Worm (Caenorhabditis elegans) whole organism, L4 larva: ENCODE data around the gene F40F8.11.

Experiments
- F37D6.2 ChIP-seq: sonication (generic microtip); optimal IDR thresholded peaks from 2 replicates; lab custom pipeline; 2016; ENCODE audit warnings: mild to moderate bottlenecking, missing genetic modification characterization, missing compliant biosample characterization
- F49E8.2 ChIP-seq: sonication (generic microtip); optimal IDR thresholded peaks from 2 replicates; lab custom pipeline; 2016; ENCODE audit warnings: missing compliant biosample characterization, mild to moderate bottlenecking, missing genetic modification characterization, borderline replicate concordance
- T20F7.1 ChIP-seq: fragments of 200-800 bp; sonication (Bioruptor generic); optimal IDR thresholded peaks from 2 replicates; lab custom pipeline; 2018; ENCODE audit warnings: mild to moderate bottlenecking, missing genetic modification characterization, missing compliant biosample characterization
- T26A8.4 ChIP-seq: fragments of 200-800 bp; sonication (Bioruptor generic); IDR thresholded peaks from 2 replicates; pipeline ENCODE4 v1.3.6; 2022; ENCODE audit warnings: missing genetic modification characterization, missing compliant biosample characterization
- Y48G9A.11 ChIP-seq: fragments of 200-800 bp; sonication (Bioruptor generic); IDR thresholded peaks from 2 replicates; pipeline ENCODE4 v1.3.6; 2022; ENCODE audit warnings: missing genetic modification reagents, missing genetic modification characterization, missing compliant biosample characterization
- Y5F2A.4 ChIP-seq: fragments of 200-800 bp; sonication (Bioruptor generic); optimal IDR thresholded peaks from 2 replicates; lab custom pipeline; 2018; ENCODE audit warnings: mild to moderate bottlenecking, missing genetic modification characterization, missing compliant biosample characterization
- ZK546.5 ChIP-seq, 2 experiments: sonication (generic microtip); optimal IDR thresholded peaks; 2 replicates each; lab custom pipeline; 2017; ENCODE audit warnings: missing biosample characterization in 2 of 2, missing genetic modification characterization in 2 of 2
- aly-2 ChIP-seq: sonication (generic microtip); optimal IDR thresholded peaks from 2 replicates; lab custom pipeline; 2018; ENCODE audit warnings: missing biosample characterization, missing genetic modification characterization
- arid-1 ChIP-seq: fragments of 200-800 bp; sonication (Bioruptor generic); conservative IDR thresholded peaks from 2 replicates; pipeline ENCODE4 v1.3.6; 2022; ENCODE audit warnings: missing genetic modification reagents, missing genetic modification characterization, missing compliant biosample characterization
- ceh-20 ChIP-seq: fragments of 200-800 bp; sonication (Bioruptor generic); IDR thresholded peaks from 2 replicates; pipeline ENCODE4 v1.3.6; 2022; ENCODE audit warnings: missing genetic modification reagents, missing genetic modification characterization, missing compliant biosample characterization
- ceh-82 ChIP-seq: sonication (generic microtip); optimal IDR thresholded peaks from 2 replicates; lab custom pipeline; 2017; ENCODE audit warnings: missing biosample characterization, missing genetic modification characterization
- daf-16 ChIP-seq, 3 experiments: sonication (generic microtip); optimal IDR thresholded peaks; 2 replicates each; lab custom pipeline; 2016 to 2017; ENCODE audit warnings: missing genetic modification characterization in 3 of 3, missing genetic modification reagents in 3 of 3, mild to moderate bottlenecking in 2 of 3, missing compliant biosample characterization in 2 of 3, missing biosample characterization in 1 of 3, moderate library complexity in 1 of 3
- daf-8 ChIP-seq: fragments of 200-800 bp; sonication (Bioruptor generic); IDR thresholded peaks from 2 replicates; pipeline ENCODE4 v1.3.6; 2022; ENCODE audit warnings: missing genetic modification characterization, missing compliant biosample characterization
- dve-1 ChIP-seq: sonication (generic microtip); optimal IDR thresholded peaks from 2 replicates; lab custom pipeline; 2017; ENCODE audit warnings: antibody characterized with exemption, mild to moderate bottlenecking, missing genetic modification characterization, missing compliant biosample characterization; ENCODE audit not compliant: insufficient read depth
- fkh-10 ChIP-seq: fragments of 150-350 bp; optimal IDR thresholded peaks from 2 replicates; lab custom pipeline; 2014; ENCODE audit warnings: missing biosample characterization, missing genetic modification reagents, missing genetic modification characterization
- gei-8 ChIP-seq: fragments of 200-800 bp; sonication (Bioruptor generic); optimal IDR thresholded peaks from 2 replicates; lab custom pipeline; 2018; ENCODE audit warnings: mild to moderate bottlenecking, missing genetic modification characterization, missing compliant biosample characterization
- hif-1 ChIP-seq, 2 experiments: sonication (generic microtip); optimal IDR thresholded peaks; 2 replicates each; lab custom pipeline; 2016 to 2017; ENCODE audit warnings: missing compliant biosample characterization in 2 of 2, missing genetic modification characterization in 2 of 2, missing genetic modification reagents in 2 of 2, missing genotype in 2 of 2, mild to moderate bottlenecking in 1 of 2
- hlh-11 ChIP-seq: fragments of 200-800 bp; sonication (Bioruptor generic); optimal IDR thresholded peaks from 2 replicates; lab custom pipeline; 2018; ENCODE audit warnings: mild to moderate bottlenecking, missing genetic modification characterization, missing compliant biosample characterization
- hmg-1.1 ChIP-seq: fragments of 200-800 bp; sonication (Bioruptor generic); IDR thresholded peaks from 2 replicates; pipeline ENCODE4 v1.3.6; 2022; ENCODE audit warnings: missing genetic modification reagents, missing genetic modification characterization, missing compliant biosample characterization
- lin-15B ChIP-seq: fragments of 150-350 bp; sonication (generic microtip); optimal IDR thresholded peaks from 3 replicates; lab custom pipeline; 2014; ENCODE audit warnings: missing biosample characterization, missing genetic modification characterization
- lin-39 ChIP-seq: fragments of 150-350 bp; optimal IDR thresholded peaks from 2 replicates; lab custom pipeline; 2014; ENCODE audit warnings: missing biosample characterization, missing genetic modification reagents, missing genetic modification characterization
- lsy-2 ChIP-seq, 2 experiments: fragments of 150-350 bp in 1 of 2; sonication (generic microtip) in 1 of 2; optimal IDR thresholded peaks; 2 replicates each; lab custom pipeline; 2014 to 2017; ENCODE audit warnings: missing biosample characterization in 2 of 2, missing genetic modification characterization in 2 of 2
- mdl-1 ChIP-seq, 2 experiments: fragments of 150-350 bp in 1 of 2; sonication (generic microtip) in 1 of 2; optimal IDR thresholded peaks; 2 replicates each; lab custom pipeline; 2014 to 2017; ENCODE audit warnings: missing biosample characterization in 2 of 2, missing genetic modification characterization in 2 of 2
- mep-1 ChIP-seq: fragments of 150-350 bp; sonication (generic microtip); optimal IDR thresholded peaks from 3 replicates; lab custom pipeline; 2014; ENCODE audit warnings: missing biosample characterization, missing genetic modification characterization
- mes-2 ChIP-seq: sonication (generic microtip); optimal IDR thresholded peaks from 2 replicates; lab custom pipeline; 2016; ENCODE audit warnings: missing genotype, mild to moderate bottlenecking, missing genetic modification characterization, missing compliant biosample characterization; ENCODE audit not compliant: poor library complexity, severe bottlenecking
- nhr-102 ChIP-seq: sonication (generic microtip); optimal IDR thresholded peaks from 2 replicates; lab custom pipeline; 2016; ENCODE audit warnings: mild to moderate bottlenecking, missing genetic modification characterization, moderate library complexity, missing compliant biosample characterization
- nhr-11 ChIP-seq: fragments of 150-350 bp; optimal IDR thresholded peaks from 2 replicates; lab custom pipeline; 2014; ENCODE audit warnings: missing biosample characterization, missing genetic modification characterization
- nhr-111 ChIP-seq: fragments of 200-800 bp; sonication (Bioruptor generic); optimal IDR thresholded peaks from 2 replicates; lab custom pipeline; 2018; ENCODE audit warnings: mild to moderate bottlenecking, missing genetic modification characterization, missing compliant biosample characterization
- nhr-25 ChIP-seq: sonication (generic microtip); optimal IDR thresholded peaks from 2 replicates; lab custom pipeline; 2017; ENCODE audit warnings: missing genetic modification characterization, mild to moderate bottlenecking, missing compliant biosample characterization, antibody characterized with exemption, moderate library complexity, borderline replicate concordance; ENCODE audit not compliant: insufficient read depth
- nhr-28 ChIP-seq: fragments of 150-350 bp; optimal IDR thresholded peaks from 2 replicates; lab custom pipeline; 2014; ENCODE audit warnings: missing biosample characterization, missing genetic modification characterization
- nhr-6 ChIP-seq: fragments of 150-350 bp; optimal IDR thresholded peaks from 2 replicates; lab custom pipeline; 2014; ENCODE audit warnings: missing biosample characterization, missing genetic modification characterization
- pha-4 ChIP-seq, 2 experiments: fragments of 150-350 bp in 1 of 2; fragments of 200-800 bp in 1 of 2; sonication (Bioruptor generic) in 1 of 2; IDR thresholded peaks in 1 of 2; optimal IDR thresholded peaks in 1 of 2; 2 replicates each; pipeline versions ENCODE4 v1.3.6 to Lab custom; 2014 to 2022; ENCODE audit warnings: missing genetic modification characterization in 2 of 2, missing genetic modification reagents in 2 of 2, missing biosample characterization in 1 of 2, missing compliant biosample characterization in 1 of 2
- php-3 ChIP-seq: fragments of 200-800 bp; sonication (Bioruptor generic); IDR thresholded peaks from 2 replicates; pipeline ENCODE4 v1.3.6; 2022; ENCODE audit warnings: missing genetic modification reagents, missing genetic modification characterization, missing compliant biosample characterization
- rbr-2 ChIP-seq: sonication (generic microtip); optimal IDR thresholded peaks from 2 replicates; lab custom pipeline; 2016; ENCODE audit warnings: missing genotype, missing genetic modification characterization, missing compliant biosample characterization
- sdz-12 ChIP-seq: fragments of 200-800 bp; sonication (Bioruptor generic); optimal IDR thresholded peaks from 2 replicates; lab custom pipeline; 2018; ENCODE audit warnings: mild to moderate bottlenecking, missing genetic modification characterization, missing compliant biosample characterization
- set-16 ChIP-seq: fragments of 200-800 bp; sonication (Bioruptor generic); IDR thresholded peaks from 2 replicates; pipeline ENCODE4 v1.3.6; 2022; ENCODE audit warnings: missing genetic modification reagents, missing genetic modification characterization, missing compliant biosample characterization
- snpc-4 ChIP-seq: fragments of 150-350 bp; optimal IDR thresholded peaks from 2 replicates; lab custom pipeline; 2014; ENCODE audit warnings: missing biosample characterization, missing genetic modification characterization
- spr-1 ChIP-seq: sonication (generic microtip); optimal IDR thresholded peaks from 2 replicates; lab custom pipeline; 2016; ENCODE audit warnings: mild to moderate bottlenecking, missing genetic modification characterization, missing compliant biosample characterization
- spr-3 ChIP-seq: fragments of 200-800 bp; sonication (Bioruptor generic); optimal IDR thresholded peaks from 2 replicates; lab custom pipeline; 2018; ENCODE audit warnings: mild to moderate bottlenecking, missing genetic modification characterization, missing compliant biosample characterization
- tra-1 ChIP-seq: fragments of 200-800 bp; sonication (Bioruptor generic); IDR thresholded peaks from 2 replicates; pipeline ENCODE4 v1.3.6; 2022; ENCODE audit warnings: missing genetic modification reagents, missing genetic modification characterization, missing compliant biosample characterization
- unc-130 ChIP-seq: sonication (generic microtip); optimal IDR thresholded peaks from 2 replicates; lab custom pipeline; 2016; ENCODE audit warnings: missing genetic modification reagents, missing genetic modification characterization, missing compliant biosample characterization
- unc-39 ChIP-seq: sonication (generic microtip); optimal IDR thresholded peaks from 2 replicates; lab custom pipeline; 2017; ENCODE audit warnings: missing biosample characterization, missing genetic modification characterization

The F40F8.11 gene

DNA sequence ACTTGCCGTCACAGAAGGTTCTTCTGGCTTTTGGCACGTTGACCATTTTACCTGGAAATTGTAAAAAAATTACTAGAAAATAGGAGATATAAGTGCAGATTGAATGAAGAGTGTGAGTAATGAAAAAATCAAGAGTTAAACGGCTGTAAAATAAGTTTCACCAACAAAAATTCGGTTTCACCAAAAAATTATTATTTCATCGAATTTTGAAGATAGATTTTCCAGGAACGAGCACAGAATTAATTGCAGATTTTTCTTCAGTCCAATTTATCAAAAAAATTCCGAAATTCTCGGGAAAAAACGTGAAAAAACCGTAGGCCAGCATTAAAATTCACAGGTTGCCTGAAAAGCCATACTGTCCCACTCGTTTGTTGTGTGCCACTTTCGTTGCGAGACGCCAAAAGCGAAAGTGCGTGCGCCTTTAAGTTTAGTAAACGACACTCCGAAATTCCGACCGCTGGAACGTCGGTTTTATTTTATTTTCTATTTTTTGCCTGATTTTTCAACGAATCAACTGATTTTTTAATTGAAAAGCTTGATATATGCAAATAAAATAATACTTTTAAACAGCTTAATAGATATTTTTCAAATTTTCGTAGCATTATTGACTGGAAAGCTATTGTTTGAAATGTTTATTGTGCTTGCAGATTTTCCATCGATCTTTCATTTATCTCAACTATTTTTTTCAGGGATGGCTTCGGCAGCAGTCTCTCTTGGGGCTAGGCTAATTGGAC is 35.1 kb downstream of the F40F8.11 start, which contains the start of the genes rpl-36.A and nuo-1 (continued):
- no peak for TF ChIP-seq ceh-82 (tag; lab: Kevin White, UChicago)
- TF ChIP-seq daf-8 (GFP tag; lab: Robert Waterston, UW), result no peak
- no peak for TF ChIP-seq snpc-4
- TF ChIP-seq nhr-28, result peak; percentile 48
- no peak for TF ChIP-seq lin-15B
- TF ChIP-seq lin-39 (tag; lab: Kevin White, UChicago), result no peak
- TF ChIP-seq dve-1 (tag; lab: Kevin White, UChicago), result peak; percentile 71
- TF ChIP-seq F37D6.2, result peak; percentile 27
- TF ChIP-seq mes-2 (tag; lab: Kevin White, UChicago), result peak; percentile 86
- peak; percentile 80 for TF ChIP-seq hlh-11 (tag; lab: Kevin White, UChicago)
- TF ChIP-seq hif-1 (tag; optimal IDR thresholded peaks at IDR 0.05; lab: Kevin White, UChicago), result peak in 1 of 2 experiments; percentile 74
- TF ChIP-seq daf-16 (GFP tag; optimal IDR thresholded peaks at IDR 0.05; lab: Kevin White, UChicago), result no peak
- TF ChIP-seq daf-16 (tag; optimal IDR thresholded peaks at IDR 0.05; lab: Kevin White, UChicago), result peak; percentile 41
- no peak for TF ChIP-seq unc-39 (tag; lab: Kevin White, UChicago)
- TF ChIP-seq mdl-1 (tag; optimal IDR thresholded peaks at IDR 0.05; lab: Kevin White, UChicago), result peak in 1 of 2 experiments; percentile 27
- peak; percentile 72 for TF ChIP-seq hmg-1.1
- peak; percentile 22 for TF ChIP-seq nhr-102 (tag; lab: Kevin White, UChicago)
- no peak for TF ChIP-seq nhr-111
- peak; percentile 96 for TF ChIP-seq T20F7.1 (GFP tag; lab: Kevin White, UChicago)
- TF ChIP-seq nhr-11 (tag; lab: Kevin White, UChicago), result peak; percentile 67
- TF ChIP-seq ZK546.5 (tag; optimal IDR thresholded peaks at IDR 0.05; lab: Kevin White, UChicago), result peak in 1 of 2 experiments; percentile 6
- peak; percentile 43; the same call in 1 of the 2 replicates for TF ChIP-seq ceh-20 (GFP tag; lab: Robert Waterston, UW)
- TF ChIP-seq mep-1, result peak; percentile 85
- peak; percentile 50 for TF ChIP-seq unc-130 (GFP tag; lab: Kevin White, UChicago)
- no peak for TF ChIP-seq gei-8 (GFP tag; lab: Kevin White, UChicago)
- TF ChIP-seq sdz-12 (GFP tag; lab: Kevin White, UChicago), result no peak
- no peak for TF ChIP-seq Y5F2A.4
- TF ChIP-seq arid-1 (GFP tag; lab: Robert Waterston, UW), result no peak
- TF ChIP-seq F49E8.2 (tag; lab: Kevin White, UChicago), result no peak
- no peak for TF ChIP-seq set-16
- TF ChIP-seq rbr-2 (tag; lab: Kevin White, UChicago), result peak; percentile 57
- TF ChIP-seq lsy-2 (tag; optimal IDR thresholded peaks at IDR 0.05; lab: Kevin White, UChicago), result peak; percentile 91 to 99
- peak; percentile 9 for TF ChIP-seq nhr-25 (tag; lab: Kevin White, UChicago)
- TF ChIP-seq aly-2 (tag; lab: Kevin White, UChicago), result no peak
- TF ChIP-seq Y48G9A.11 (GFP tag; lab: Robert Waterston, UW), result peak; percentile 83
- TF ChIP-seq spr-1, result peak; percentile 20
- no peak for TF ChIP-seq spr-3 (GFP tag; lab: Kevin White, UChicago)
- TF ChIP-seq pha-4 (GFP tag; IDR thresholded peaks at IDR 0.05; lab: Robert Waterston, UW), result no peak
- peak; percentile 12 for TF ChIP-seq pha-4 (tag; optimal IDR thresholded peaks at IDR 0.05; lab: Kevin White, UChicago)
- no peak for TF ChIP-seq tra-1
- peak; percentile 1 for TF ChIP-seq fkh-10 (GFP tag; lab: Kevin White, UChicago)
- peak; percentile 81 for TF ChIP-seq nhr-6 (tag; lab: Kevin White, UChicago)
- TF ChIP-seq php-3 (GFP tag; lab: Robert Waterston, UW), result no peak
- no peak for TF ChIP-seq T26A8.4
- TF ChIP-seq, all 104 proteins: peak for 36
